Fruit fly (Drosophila melanogaster): ENCODE results near the gene CG42376.

The CG42376 gene

DNA sequence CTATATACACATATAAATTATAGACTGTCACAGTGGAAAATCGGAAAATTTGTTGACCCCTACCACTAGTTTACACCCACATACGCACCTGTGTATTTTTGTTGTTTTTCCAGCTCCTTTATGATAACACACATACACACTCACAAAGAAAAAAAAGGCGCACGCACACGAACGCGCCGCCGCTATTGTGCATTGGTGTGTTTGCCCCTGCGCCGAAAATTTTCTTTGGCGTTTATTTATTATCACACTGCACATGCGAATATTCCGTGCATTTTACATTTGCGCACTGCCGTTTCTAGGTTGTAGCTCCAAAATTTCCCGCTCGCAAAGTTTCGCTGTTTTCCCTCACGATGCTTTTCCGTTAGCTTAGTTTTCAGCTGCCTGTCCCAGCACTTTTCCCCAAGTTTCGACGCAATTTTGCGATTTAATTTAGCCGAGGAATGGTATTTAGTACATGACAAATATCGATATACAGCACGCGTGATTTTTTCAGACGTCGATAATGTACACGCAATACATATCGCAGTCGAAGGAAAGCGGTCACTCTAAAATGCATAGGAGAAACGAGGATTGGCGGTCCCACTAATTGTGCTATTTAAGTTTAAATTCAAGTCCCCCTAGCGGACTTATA lies 24.5 kb downstream of the CG42376 start, which contains the start of the genes CG3777 and ewg:
Gene CG3777, plus strand, starts transcription at position 607 of the 631 bp plus-strand sequence.
Gene ewg, minus strand, starts transcription at position 622 of the 631 bp plus-strand sequence.
- TF ChIP-seq MTF-1 (GFP tag; optimal IDR thresholded peaks at IDR 0.05; ENCODE audit: borderline replicate concordance): no peak
- TF ChIP-seq wor (GFP tag; IDR thresholded peaks at IDR 0.05): no peak
- TF ChIP-seq CG30403 (GFP tag; optimal IDR thresholded peaks at IDR 0.05): no peak
- no peak for TF ChIP-seq CG8944 (GFP tag; optimal IDR thresholded peaks at IDR 0.05)
- TF ChIP-seq vnd (GFP tag; IDR thresholded peaks at IDR 0.05; ENCODE audit: partially characterized antibody): peak; percentile 95
- no peak for TF ChIP-seq CG13424 (tag; optimal IDR thresholded peaks at IDR 0.05)
- no peak for TF ChIP-seq oc (tag; optimal IDR thresholded peaks at IDR 0.05)
- TF ChIP-seq Doc2 (GFP tag; IDR thresholded peaks at IDR 0.05): no peak
- TF ChIP-seq ATbp (GFP tag; optimal IDR thresholded peaks at IDR 0.05): no peak
- no peak for TF ChIP-seq CG31388 (GFP tag; optimal IDR thresholded peaks at IDR 0.05)
- TF ChIP-seq Ada2b (GFP tag; IDR thresholded peaks at IDR 0.05): no peak
- TF ChIP-seq Poxn (GFP tag; IDR thresholded peaks at IDR 0.05): no peak
- TF ChIP-seq CG15601 (tag; optimal IDR thresholded peaks at IDR 0.05): no peak
- TF ChIP-seq Stat92E (GFP tag; optimal IDR thresholded peaks at IDR 0.05): no peak
- no peak for TF ChIP-seq odd (GFP tag; optimal IDR thresholded peaks at IDR 0.05)
- no peak for TF ChIP-seq CG31365 (tag; optimal IDR thresholded peaks at IDR 0.05)
- peak; percentile 42 for TF ChIP-seq CG12769 (tag; optimal IDR thresholded peaks at IDR 0.05)
- TF ChIP-seq CG7271 (tag; optimal IDR thresholded peaks at IDR 0.05): no peak
- no peak for TF ChIP-seq CG10209 (GFP tag; optimal IDR thresholded peaks at IDR 0.05)
- TF ChIP-seq Side (GFP tag; optimal IDR thresholded peaks at IDR 0.05): no peak
- TF ChIP-seq Dip2 (GFP tag; IDR thresholded peaks at IDR 0.05): no peak
- TF ChIP-seq grau (tag; optimal IDR thresholded peaks at IDR 0.05): no peak
- TF ChIP-seq Neu2 (GFP tag; optimal IDR thresholded peaks at IDR 0.05; ENCODE audit: borderline replicate concordance): no peak
- TF ChIP-seq pan (optimal IDR thresholded peaks at IDR 0.05): no peak
- no peak for TF ChIP-seq pan (GFP tag; optimal IDR thresholded peaks at IDR 0.05 in 1 of 2, IDR thresholded peaks at IDR 0.05 in 1 of 2)
- no peak for TF ChIP-seq ERR (GFP tag; optimal IDR thresholded peaks at IDR 0.05)
- no peak for TF ChIP-seq CG6175 (GFP tag; IDR thresholded peaks at IDR 0.05)
- TF ChIP-seq CG3726 (GFP tag; IDR thresholded peaks at IDR 0.05): no peak
- no peak for TF ChIP-seq CG9876 (GFP tag; optimal IDR thresholded peaks at IDR 0.05)
- TF ChIP-seq CG11695 (GFP tag; IDR thresholded peaks at IDR 0.05): no peak
- no peak for TF ChIP-seq Oli (tag; optimal IDR thresholded peaks at IDR 0.05)
- TF ChIP-seq tx (GFP tag; optimal IDR thresholded peaks at IDR 0.05): no peak
- no peak for TF ChIP-seq CG12236 (GFP tag; optimal IDR thresholded peaks at IDR 0.05)
- no peak for TF ChIP-seq bcd (GFP tag; optimal IDR thresholded peaks at IDR 0.05)
- TF ChIP-seq CG10321 (GFP tag; IDR thresholded peaks at IDR 0.05): no peak
- no peak for TF ChIP-seq CG6683 (GFP tag; optimal IDR thresholded peaks at IDR 0.05)
- TF ChIP-seq CG18262 (tag; optimal IDR thresholded peaks at IDR 0.05): no peak
- no peak; the same call in 1 of the 2 replicates for TF ChIP-seq Rfx (GFP tag; IDR thresholded peaks at IDR 0.05)
- TF ChIP-seq C15 (GFP tag; IDR thresholded peaks at IDR 0.05): no peak
- no peak for TF ChIP-seq toy (GFP tag; IDR thresholded peaks at IDR 0.05)
- no peak for TF ChIP-seq CG10654 (GFP tag; optimal IDR thresholded peaks at IDR 0.05)
- no peak for TF ChIP-seq sisA (GFP tag; IDR thresholded peaks at IDR 0.05)
- peak; percentile 87 for TF ChIP-seq cg (GFP tag; optimal IDR thresholded peaks at IDR 0.05)
- TF ChIP-seq Meics (GFP tag; optimal IDR thresholded peaks at IDR 0.05): peak; percentile 26
- no peak for TF ChIP-seq CHES-1-like (GFP tag; optimal IDR thresholded peaks at IDR 0.05)
- TF ChIP-seq CG1647 (GFP tag; optimal IDR thresholded peaks at IDR 0.05): no peak
- no peak for TF ChIP-seq unpg (GFP tag; optimal IDR thresholded peaks at IDR 0.05)
- TF ChIP-seq Pdp1 (GFP tag; optimal IDR thresholded peaks at IDR 0.05): peak in 1 of 2 experiments; percentile 61
- TF ChIP-seq ssp (GFP tag; IDR thresholded peaks at IDR 0.05): no peak
- no peak for TF ChIP-seq dati (GFP tag; IDR thresholded peaks at IDR 0.05)
- no peak for TF ChIP-seq jumu (GFP tag; optimal IDR thresholded peaks at IDR 0.05)

Measured in whole organism, embryonic.